Fruit fly (Drosophila melanogaster) whole organism, prepupa: Measurements from ENCODE around the gene Sc2.

Experiments
- CG11294 ChIP-seq: fragments of 200-800 bp; sonication (Bioruptor generic); IDR thresholded peaks from 2 replicates; pipeline ENCODE4 v1.3.6; 2022; ENCODE audit warnings: missing biosample characterization, missing genetic modification characterization
- cyc ChIP-seq: fragments of 200-800 bp; sonication (Bioruptor generic); optimal IDR thresholded peaks from 3 replicates; lab custom pipeline; 2016; ENCODE audit warnings: missing biosample characterization, missing genetic modification characterization

DNA sequence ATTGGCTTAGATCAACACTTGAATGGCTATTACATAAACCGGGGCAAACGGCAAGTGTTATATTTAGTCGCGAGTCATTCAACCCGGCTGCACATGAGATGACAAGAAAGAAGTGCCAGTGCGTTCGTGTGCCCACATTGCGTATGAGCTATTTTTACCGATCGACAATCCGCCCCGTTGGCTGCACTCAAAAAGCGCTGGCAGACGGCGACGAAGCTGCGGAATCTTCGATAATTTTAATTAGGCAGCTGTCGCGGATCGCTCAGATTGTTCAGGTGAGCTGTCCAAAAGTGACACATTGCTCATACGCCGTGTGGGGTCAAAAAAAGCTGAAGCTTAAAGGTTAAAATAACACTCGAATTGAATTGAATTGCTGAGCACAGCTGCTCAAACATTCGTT lies 30.8 kb downstream of the Sc2 start:
- no peak for TF ChIP-seq cyc
- TF ChIP-seq CG11294 (GFP tag; lab: Robert Waterston, UW) = no peak
